Worm (Caenorhabditis elegans): ENCODE measurements around the gene rab-28.

DNA sequence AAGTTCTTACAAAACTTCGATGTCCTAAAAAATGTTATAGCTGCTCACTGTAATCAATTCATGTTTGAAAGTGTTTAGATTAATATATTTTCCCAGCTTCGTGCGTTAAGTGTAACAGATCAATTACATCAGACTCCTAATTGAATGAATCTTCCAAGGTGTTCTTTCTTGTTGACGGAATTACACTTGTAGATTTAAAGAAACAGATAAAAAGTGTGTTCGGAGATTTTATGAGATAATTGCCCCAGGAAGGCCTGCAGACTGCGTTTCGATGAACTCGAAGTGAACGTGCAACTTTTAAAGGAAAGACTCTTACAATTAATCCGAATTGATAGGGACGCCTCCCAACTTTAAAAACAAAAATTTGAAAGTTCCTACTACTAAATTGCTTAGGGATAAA, 45.8 kb upstream of the rab-28 start:
- TF ChIP-seq dao-5 (tag; optimal IDR thresholded peaks at IDR 0.05), result no peak
- no peak for TF ChIP-seq him-1 (tag; optimal IDR thresholded peaks at IDR 0.05)

All from whole organism, L4/young adult.